Fruit fly (Drosophila melanogaster) whole organism, embryonic: ENCODE measurements around the gene CG4704.

ENCODE experiments used
- CG10462 ChIP-seq: fragments of 200-800 bp; sonication (Bioruptor generic); optimal IDR thresholded peaks from 2 replicates; lab custom pipeline; 2016; ENCODE audit warnings: missing biosample characterization, missing genetic modification characterization
- CG1647 ChIP-seq: fragments of 200-800 bp; sonication (Bioruptor generic); optimal IDR thresholded peaks from 3 replicates; lab custom pipeline; 2016; ENCODE audit warnings: missing biosample characterization, missing genetic modification characterization
- CG31441 ChIP-seq: fragments of 200-800 bp; sonication (Bioruptor generic); IDR thresholded peaks from 2 replicates; pipeline ENCODE4 v1.3.6; 2022; ENCODE audit warnings: missing biosample characterization, missing genetic modification characterization
- CG33213 ChIP-seq: fragments of 200-800 bp; sonication (Bioruptor generic); optimal IDR thresholded peaks from 3 replicates; lab custom pipeline; 2016; ENCODE audit warnings: missing biosample characterization, missing genetic modification characterization
- CG9727 ChIP-seq: fragments of 200-800 bp; sonication (Bioruptor generic); optimal IDR thresholded peaks from 3 replicates; lab custom pipeline; 2017; ENCODE audit warnings: missing biosample characterization, mild to moderate bottlenecking, missing genetic modification characterization
- Hr78 ChIP-seq, 2 experiments: fragments of 200-800 bp in 1 of 2; fragments of >200 bp in 1 of 2; sonication (Bioruptor generic) in 1 of 2; optimal IDR thresholded peaks; 2 replicates each; lab custom pipeline; 2017 to 2019; ENCODE audit warnings: missing biosample characterization in 2 of 2, missing genetic modification characterization in 2 of 2, mild to moderate bottlenecking in 1 of 2, moderate library complexity in 1 of 2
- pb ChIP-seq: fragments of 200-800 bp; sonication (Bioruptor generic); optimal IDR thresholded peaks from 3 replicates; lab custom pipeline; 2016; ENCODE audit warnings: missing biosample characterization, missing genetic modification characterization
- sqz ChIP-seq: fragments of 200-800 bp; sonication (Bioruptor generic); optimal IDR thresholded peaks from 3 replicates; lab custom pipeline; 2018; ENCODE audit warnings: missing biosample characterization, mild to moderate bottlenecking, missing genetic modification characterization
- tap ChIP-seq: fragments of 200-800 bp; optimal IDR thresholded peaks from 3 replicates; lab custom pipeline; 2019; ENCODE audit warnings: missing biosample characterization, mild to moderate bottlenecking, missing genetic modification characterization, moderate library complexity
- wek ChIP-seq: fragments of 200-800 bp; sonication (Bioruptor generic); optimal IDR thresholded peaks from 3 replicates; lab custom pipeline; 2018; ENCODE audit warnings: missing biosample characterization, mild to moderate bottlenecking, missing genetic modification characterization, moderate library complexity

dm6 chr3R:22839257-22839656, 6.8 kb downstream of the CG4704 start:
- TF ChIP-seq wek (GFP tag; lab: Kevin White, UChicago) (no peak), CG9727 (GFP tag; lab: Kevin White, UChicago) (no peak), sqz (no peak), CG1647 (GFP tag; lab: Kevin White, UChicago) (no peak), tap (tag; lab: Kevin White, UChicago) (no peak), pb (no peak), CG33213 (GFP tag; lab: Kevin White, UChicago) (no peak), Hr78 (GFP tag; optimal IDR thresholded peaks at IDR 0.05; lab: Kevin White, UChicago) (no peak), CG31441 (GFP tag; lab: Robert Waterston, UW) (no peak), CG10462 (GFP tag; lab: Kevin White, UChicago) (no peak)
